Worm (Caenorhabditis elegans): ENCODE results near the gene str-125.

str-125 gene

ce11 chrV:17075900-17076299 lies at the start of gene str-125:
Gene str-125, minus strand, starts transcription at chrV:17076000.
- TF ChIP-seq ztf-23 (GFP tag; IDR thresholded peaks at IDR 0.05) (no peak), ztf-29 (GFP tag; IDR thresholded peaks at IDR 0.05) (no peak), flt-1 (GFP tag; IDR thresholded peaks at IDR 0.05) (no peak), klf-2 (GFP tag; conservative IDR thresholded peaks at IDR 0.05) (no peak), tab-1 (GFP tag; IDR thresholded peaks at IDR 0.05) (no peak), T22C8.4 (GFP tag; IDR thresholded peaks at IDR 0.05) (no peak), cog-1 (tag; optimal IDR thresholded peaks at IDR 0.05) (no peak), ref-1 (GFP tag; conservative IDR thresholded peaks at IDR 0.05) (no peak), med-1 (GFP tag; optimal IDR thresholded peaks at IDR 0.05; ENCODE audit: insufficient read depth) (no peak)

ce11 chrV:17108310-17108709 lies 32.5 kb upstream of the str-125 start, which contains the start of gene ZK218.11:
Gene ZK218.11, minus strand, starts transcription at chrV:17108410.
- TF ChIP-seq T22C8.4 (GFP tag; IDR thresholded peaks at IDR 0.05) = no peak
- TF ChIP-seq ref-1 (GFP tag; conservative IDR thresholded peaks at IDR 0.05) = no peak
- TF ChIP-seq klf-2 (GFP tag; conservative IDR thresholded peaks at IDR 0.05) = no peak
- TF ChIP-seq ztf-23 (GFP tag; IDR thresholded peaks at IDR 0.05) = no peak
- no peak for TF ChIP-seq flt-1 (GFP tag; IDR thresholded peaks at IDR 0.05)
- TF ChIP-seq tab-1 (GFP tag; IDR thresholded peaks at IDR 0.05) = no peak

- no peak for TF ChIP-seq ref-1 (GFP tag; conservative IDR thresholded peaks at IDR 0.05)
- no peak for TF ChIP-seq cog-1 (tag; optimal IDR thresholded peaks at IDR 0.05)
- TF ChIP-seq ztf-29 (GFP tag; IDR thresholded peaks at IDR 0.05) = no peak
- TF ChIP-seq klf-2 (GFP tag; conservative IDR thresholded peaks at IDR 0.05) = no peak
- TF ChIP-seq ztf-23 (GFP tag; IDR thresholded peaks at IDR 0.05) = no peak
- no peak for TF ChIP-seq tab-1 (GFP tag; IDR thresholded peaks at IDR 0.05)
- TF ChIP-seq flt-1 (GFP tag; IDR thresholded peaks at IDR 0.05) = no peak
These were observed 29.7 kb upstream of the str-125 start, which contains the start of gene ZK218.7 for ce11 chrV:17105483-17105882. Gene ZK218.7, plus strand, starts transcription at chrV:17105783.

ce11 chrV:17104527-17104926 lies 28.7 kb upstream of the str-125 start, which contains the start of gene nhr-248:
Gene nhr-248, minus strand, starts transcription at chrV:17104627.
- no peak for TF ChIP-seq ref-1 (GFP tag; conservative IDR thresholded peaks at IDR 0.05)
- no peak for TF ChIP-seq tab-1 (GFP tag; IDR thresholded peaks at IDR 0.05)
- TF ChIP-seq klf-2 (GFP tag; conservative IDR thresholded peaks at IDR 0.05) = no peak
- TF ChIP-seq cog-1 (tag; optimal IDR thresholded peaks at IDR 0.05) = no peak
- TF ChIP-seq T22C8.4 (GFP tag; IDR thresholded peaks at IDR 0.05) = no peak
- TF ChIP-seq ztf-29 (GFP tag; IDR thresholded peaks at IDR 0.05) = no peak
- TF ChIP-seq med-1 (GFP tag; optimal IDR thresholded peaks at IDR 0.05; ENCODE audit: insufficient read depth) = no peak
- no peak for TF ChIP-seq flt-1 (GFP tag; IDR thresholded peaks at IDR 0.05)
- TF ChIP-seq ztf-23 (GFP tag; IDR thresholded peaks at IDR 0.05) = no peak

- TF ChIP-seq T22C8.4 (GFP tag; IDR thresholded peaks at IDR 0.05) = no peak
- no peak for TF ChIP-seq cog-1 (tag; optimal IDR thresholded peaks at IDR 0.05)
- no peak for TF ChIP-seq ztf-29 (GFP tag; IDR thresholded peaks at IDR 0.05)
- TF ChIP-seq ztf-23 (GFP tag; IDR thresholded peaks at IDR 0.05) = no peak
- TF ChIP-seq ref-1 (GFP tag; conservative IDR thresholded peaks at IDR 0.05) = no peak
- TF ChIP-seq klf-2 (GFP tag; conservative IDR thresholded peaks at IDR 0.05) = no peak
- TF ChIP-seq tab-1 (GFP tag; IDR thresholded peaks at IDR 0.05) = no peak
- no peak for TF ChIP-seq med-1 (GFP tag; optimal IDR thresholded peaks at IDR 0.05; ENCODE audit: insufficient read depth)
- TF ChIP-seq flt-1 (GFP tag; IDR thresholded peaks at IDR 0.05) = no peak
These were observed 25.0 kb upstream of the str-125 start, which contains the start of gene ZK218.5 for ce11 chrV:17100829-17101228. Gene ZK218.5, plus strand, starts transcription at chrV:17101129.

- TF ChIP-seq med-1 (GFP tag; optimal IDR thresholded peaks at IDR 0.05; ENCODE audit: insufficient read depth) (no peak), flt-1 (GFP tag; IDR thresholded peaks at IDR 0.05) (no peak), T22C8.4 (GFP tag; IDR thresholded peaks at IDR 0.05) (no peak), cog-1 (tag; optimal IDR thresholded peaks at IDR 0.05) (no peak), ztf-23 (GFP tag; IDR thresholded peaks at IDR 0.05) (no peak), ref-1 (GFP tag; conservative IDR thresholded peaks at IDR 0.05) (no peak), klf-2 (GFP tag; conservative IDR thresholded peaks at IDR 0.05) (no peak), tab-1 (GFP tag; IDR thresholded peaks at IDR 0.05) (no peak), ztf-29 (GFP tag; IDR thresholded peaks at IDR 0.05) (no peak)
These were observed 22.9 kb upstream of the str-125 start, which contains the start of the genes ZK218.3 and ZK218.4 for ce11 chrV:17098669-17099068. Gene ZK218.3, minus strand, starts transcription at chrV:17098769. Gene ZK218.4, plus strand, starts transcription at chrV:17098854.

- TF ChIP-seq klf-2 (GFP tag; conservative IDR thresholded peaks at IDR 0.05) = no peak
- TF ChIP-seq ztf-23 (GFP tag; IDR thresholded peaks at IDR 0.05) = no peak
- TF ChIP-seq cog-1 (tag; optimal IDR thresholded peaks at IDR 0.05) = no peak
- no peak for TF ChIP-seq flt-1 (GFP tag; IDR thresholded peaks at IDR 0.05)
- no peak for TF ChIP-seq T22C8.4 (GFP tag; IDR thresholded peaks at IDR 0.05)
- TF ChIP-seq ref-1 (GFP tag; conservative IDR thresholded peaks at IDR 0.05) = no peak
- no peak for TF ChIP-seq tab-1 (GFP tag; IDR thresholded peaks at IDR 0.05)
- no peak for TF ChIP-seq ztf-29 (GFP tag; IDR thresholded peaks at IDR 0.05)
- TF ChIP-seq med-1 (GFP tag; optimal IDR thresholded peaks at IDR 0.05; ENCODE audit: insufficient read depth) = no peak
These were observed 18.8 kb upstream of the str-125 start for ce11 chrV:17094568-17094967.

ce11 chrV:17092262-17092661 lies 16.5 kb upstream of the str-125 start, which contains the start of gene ZK218.1:
Gene ZK218.1, plus strand, starts transcription at chrV:17092562.
- TF ChIP-seq tab-1 (GFP tag; IDR thresholded peaks at IDR 0.05) (no peak), klf-2 (GFP tag; conservative IDR thresholded peaks at IDR 0.05) (no peak), ref-1 (GFP tag; conservative IDR thresholded peaks at IDR 0.05) (no peak), flt-1 (GFP tag; IDR thresholded peaks at IDR 0.05) (no peak), T22C8.4 (GFP tag; IDR thresholded peaks at IDR 0.05) (no peak), ztf-29 (GFP tag; IDR thresholded peaks at IDR 0.05) (no peak), ztf-23 (GFP tag; IDR thresholded peaks at IDR 0.05) (no peak), cog-1 (tag; optimal IDR thresholded peaks at IDR 0.05) (no peak), med-1 (GFP tag; optimal IDR thresholded peaks at IDR 0.05; ENCODE audit: insufficient read depth) (no peak)

ce11 chrV:17089931-17090429 lies 14.2 kb upstream of the str-125 start, which contains the start of gene srh-237:
Gene srh-237, plus strand, starts transcription at chrV:17090379.
- TF ChIP-seq tab-1 (GFP tag; IDR thresholded peaks at IDR 0.05) (no peak), cog-1 (tag; optimal IDR thresholded peaks at IDR 0.05) (no peak), ztf-23 (GFP tag; IDR thresholded peaks at IDR 0.05) (no peak), flt-1 (GFP tag; IDR thresholded peaks at IDR 0.05) (no peak), klf-2 (GFP tag; conservative IDR thresholded peaks at IDR 0.05) (no peak), T22C8.4 (GFP tag; IDR thresholded peaks at IDR 0.05) (no peak), med-1 (GFP tag; optimal IDR thresholded peaks at IDR 0.05; ENCODE audit: insufficient read depth) (no peak), ref-1 (GFP tag; conservative IDR thresholded peaks at IDR 0.05) (no peak), ztf-29 (GFP tag; IDR thresholded peaks at IDR 0.05) (no peak)
